Worm (Caenorhabditis elegans): ENCODE data around the gene F52G3.8.
"Not testable (repeated sequence)": the region's sequence is repeated elsewhere in the genome, so short reads cannot be mapped to it uniquely, and the experiment has no call there.

F52G3.8 gene

DNA sequence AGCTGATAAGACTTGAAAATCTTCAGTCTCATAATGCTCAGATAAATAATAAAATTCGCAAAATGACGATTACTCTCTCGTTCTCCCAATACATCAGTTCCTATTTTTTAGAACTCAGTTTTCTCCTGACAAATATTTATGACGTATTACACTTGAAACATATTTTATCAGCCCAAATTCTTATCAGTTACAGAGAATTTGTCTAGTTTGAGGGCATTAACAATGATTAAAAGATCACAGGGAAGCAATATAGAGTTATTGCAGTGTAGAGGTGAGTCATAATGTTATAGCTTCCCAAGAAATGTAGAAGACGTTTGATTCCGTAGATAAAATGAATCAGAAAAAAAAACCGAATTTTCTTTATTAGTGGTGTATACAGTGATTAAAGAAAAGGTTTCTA lies 33.3 kb downstream of the F52G3.8 start:
- no peak for TF ChIP-seq nfya-1 (tag; optimal IDR thresholded peaks at IDR 0.05; ENCODE audit: insufficient read depth)
- peak; percentile 68 for TF ChIP-seq elt-2 (tag; optimal IDR thresholded peaks at IDR 0.05)
- TF ChIP-seq pqm-1 (tag; optimal IDR thresholded peaks at IDR 0.05) = peak; percentile 40

ce11 chrX:16913669-16914068 lies 39.1 kb downstream of the F52G3.8 start, which contains the start of gene F39F10.5:
TSS of gene F39F10.5 (minus strand) at chrX:16913769.
- TF ChIP-seq nhr-25, snpc-4, pqm-1 (tag; optimal IDR thresholded peaks at IDR 0.05): not testable (repeated sequence)

DNA sequence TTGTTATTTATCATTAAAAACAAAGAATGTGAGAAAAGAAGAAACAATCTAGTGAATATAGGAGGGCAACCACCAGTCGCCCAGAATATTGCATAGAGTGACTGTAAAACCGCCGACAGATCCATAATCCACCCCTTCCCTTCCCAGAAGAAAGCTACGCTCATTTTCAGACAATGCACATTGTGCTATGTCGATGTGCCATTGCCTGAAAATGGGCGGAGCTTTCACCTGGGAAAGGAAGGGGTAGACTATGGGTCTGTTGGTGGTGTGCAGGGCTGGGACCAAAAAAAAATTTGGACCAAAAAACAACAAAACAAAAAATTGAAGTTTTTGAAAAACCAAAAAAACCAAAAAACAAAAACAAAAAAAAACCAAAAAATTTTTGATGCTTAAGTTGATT lies 49.1 kb downstream of the F52G3.8 start, which contains the start of gene F39F10.4:
TSS of gene F39F10.4 (minus strand) at position 101 of the 400 bp plus-strand sequence.
- TF ChIP-seq unc-39 (tag; optimal IDR thresholded peaks at IDR 0.05) (no peak), ZK546.5 (tag; optimal IDR thresholded peaks at IDR 0.05) (no peak), nhr-11 (tag; optimal IDR thresholded peaks at IDR 0.05) (no peak), zag-1 (tag; optimal IDR thresholded peaks at IDR 0.05) (no peak), nhr-12 (tag; optimal IDR thresholded peaks at IDR 0.05) (no peak), hmg-11 (tag; optimal IDR thresholded peaks at IDR 0.05) (no peak), ztf-11 (tag; optimal IDR thresholded peaks at IDR 0.05) (no peak), ztf-4 (tag; optimal IDR thresholded peaks at IDR 0.05) (no peak), ceh-28 (tag; optimal IDR thresholded peaks at IDR 0.05) (no peak)

ce11 chrX:16902657-16903056 lies 50.1 kb downstream of the F52G3.8 start:
- no peak for TF ChIP-seq ceh-28 (tag; optimal IDR thresholded peaks at IDR 0.05)
- no peak for TF ChIP-seq elt-2 (tag; optimal IDR thresholded peaks at IDR 0.05)
- no peak for TF ChIP-seq nhr-67 (tag; optimal IDR thresholded peaks at IDR 0.05)
- no peak for TF ChIP-seq ztf-4 (tag; optimal IDR thresholded peaks at IDR 0.05)
- no peak for TF ChIP-seq egl-27 (tag; optimal IDR thresholded peaks at IDR 0.05)
- no peak for TF ChIP-seq fkh-2 (tag; optimal IDR thresholded peaks at IDR 0.05)
- no peak for TF ChIP-seq ZK546.5 (tag; optimal IDR thresholded peaks at IDR 0.05)
- no peak for TF ChIP-seq elt-3 (tag; optimal IDR thresholded peaks at IDR 0.05)
- TF ChIP-seq fos-1 (tag; optimal IDR thresholded peaks at IDR 0.05) = no peak
- no peak for TF ChIP-seq nhr-25 (tag; optimal IDR thresholded peaks at IDR 0.05)
- TF ChIP-seq nhr-43 (tag; optimal IDR thresholded peaks at IDR 0.05; ENCODE audit: poor library complexity, severe bottlenecking) = no peak
- no peak for TF ChIP-seq nhr-12 (tag; optimal IDR thresholded peaks at IDR 0.05)
- no peak for TF ChIP-seq nhr-28 (tag; optimal IDR thresholded peaks at IDR 0.05)
- no peak for TF ChIP-seq tbx-2 (tag; optimal IDR thresholded peaks at IDR 0.05)
- no peak for TF ChIP-seq eor-1 (tag; optimal IDR thresholded peaks at IDR 0.05)
- TF ChIP-seq nhr-77 (tag; optimal IDR thresholded peaks at IDR 0.05) = no peak
- no peak for TF ChIP-seq R02D3.7 (tag; optimal IDR thresholded peaks at IDR 0.05)
- no peak for TF ChIP-seq snpc-4 (tag; optimal IDR thresholded peaks at IDR 0.05)
- no peak for TF ChIP-seq nhr-76 (tag; optimal IDR thresholded peaks at IDR 0.05)

All from whole organism, L3 larva.